Fruit fly (Drosophila melanogaster): Measurements from ENCODE around the gene Dref.

Dref gene

dm6 chr2L:9947738-9948519 lies 19.1 kb downstream of the Dref start (continued):
- TF ChIP-seq CG2199 (GFP tag; IDR thresholded peaks at IDR 0.05) (peak; percentile 75; the same call in 1 of the 3 replicates), CG18262 (tag; optimal IDR thresholded peaks at IDR 0.05) (peak; percentile 6), hkb (optimal IDR thresholded peaks at IDR 0.05) (no peak), hkb (GFP tag; IDR thresholded peaks at IDR 0.05) (no peak), CG12155 (GFP tag; optimal IDR thresholded peaks at IDR 0.05) (no peak), CG2678 (tag; optimal IDR thresholded peaks at IDR 0.05) (no peak), lab (GFP tag; optimal IDR thresholded peaks at IDR 0.05) (peak; percentile 19), Atf-2 (GFP tag; optimal IDR thresholded peaks at IDR 0.05) (no peak), fru (optimal IDR thresholded peaks at IDR 0.05) (no peak), cwo (GFP tag; optimal IDR thresholded peaks at IDR 0.05) (peak; percentile 9), CG12391 (tag; optimal IDR thresholded peaks at IDR 0.05) (no peak), crp (GFP tag; optimal IDR thresholded peaks at IDR 0.05) (no peak), CG4617 (GFP tag; optimal IDR thresholded peaks at IDR 0.05; ENCODE audit: borderline replicate concordance) (no peak), CG17186 (GFP tag; optimal IDR thresholded peaks at IDR 0.05) (no peak), phol (tag; optimal IDR thresholded peaks at IDR 0.05) (no peak), CHES-1-like (GFP tag; optimal IDR thresholded peaks at IDR 0.05) (no peak), croc (GFP tag; conservative IDR thresholded peaks at IDR 0.05) (no peak), Rfx (GFP tag; IDR thresholded peaks at IDR 0.05) (0 out of 2 replicates have a peak, but pooled peaks have one; percentile 13), Lim3 (GFP tag; IDR thresholded peaks at IDR 0.05) (no peak), CG3163 (GFP tag; optimal IDR thresholded peaks at IDR 0.05) (no peak), CG12769 (tag; optimal IDR thresholded peaks at IDR 0.05) (peak; percentile 75), CG11504 (tag; optimal IDR thresholded peaks at IDR 0.05) (no peak), exex (tag; optimal IDR thresholded peaks at IDR 0.05) (peak; percentile 84), btn (GFP tag; optimal IDR thresholded peaks at IDR 0.05) (no peak), klu (GFP tag; IDR thresholded peaks at IDR 0.05) (no peak), Hmx (GFP tag; optimal IDR thresholded peaks at IDR 0.05) (no peak), CG4282 (GFP tag; optimal IDR thresholded peaks at IDR 0.05) (no peak), CG6683 (GFP tag; optimal IDR thresholded peaks at IDR 0.05) (no peak), mld (GFP tag; IDR thresholded peaks at IDR 0.05; ENCODE audit: partially characterized antibody) (no peak), HHEX (GFP tag; optimal IDR thresholded peaks at IDR 0.05) (no peak), Asciz (GFP tag; optimal IDR thresholded peaks at IDR 0.05) (no peak), Scr (GFP tag; IDR thresholded peaks at IDR 0.05; ENCODE audit: partially characterized antibody) (no peak), CG9932 (GFP tag; IDR thresholded peaks at IDR 0.05) (no peak), Meics (GFP tag; optimal IDR thresholded peaks at IDR 0.05) (peak; percentile 9), CG5953 (GFP tag; IDR thresholded peaks at IDR 0.05) (no peak), dan (GFP tag; IDR thresholded peaks at IDR 0.05) (no peak), Optix (GFP tag; IDR thresholded peaks at IDR 0.05) (no peak), pum (GFP tag; optimal IDR thresholded peaks at IDR 0.05) (no peak), GATAe (GFP tag; conservative IDR thresholded peaks at IDR 0.05) (0 out of 2 replicates have a peak, but pooled peaks have one; percentile 20), sd (tag; optimal IDR thresholded peaks at IDR 0.05) (peak; percentile 88), B-H1 (GFP tag; IDR thresholded peaks at IDR 0.05) (no peak), tup (GFP tag; optimal IDR thresholded peaks at IDR 0.05) (no peak), jigr1 (GFP tag; IDR thresholded peaks at IDR 0.05) (no peak), CG15601 (tag; optimal IDR thresholded peaks at IDR 0.05) (no peak), CG13424 (tag; optimal IDR thresholded peaks at IDR 0.05) (no peak), ash1 (GFP tag; optimal IDR thresholded peaks at IDR 0.05) (no peak), mirr (GFP tag; optimal IDR thresholded peaks at IDR 0.05) (peak; percentile 81), dpn (GFP tag; optimal IDR thresholded peaks at IDR 0.05) (no peak), lola (GFP tag; optimal IDR thresholded peaks at IDR 0.05) (no peak)

All from whole organism, embryonic.